Worm (Caenorhabditis elegans): ENCODE results near the gene dnj-23.

dnj-23 gene

ce11 chrII:9108443-9108842 is at the start of gene dnj-23:
Gene dnj-23 (minus strand): TSS chrII:9108600.
- TF ChIP-seq sea-1 (GFP tag; conservative IDR thresholded peaks at IDR 0.05): no peak

DNA sequence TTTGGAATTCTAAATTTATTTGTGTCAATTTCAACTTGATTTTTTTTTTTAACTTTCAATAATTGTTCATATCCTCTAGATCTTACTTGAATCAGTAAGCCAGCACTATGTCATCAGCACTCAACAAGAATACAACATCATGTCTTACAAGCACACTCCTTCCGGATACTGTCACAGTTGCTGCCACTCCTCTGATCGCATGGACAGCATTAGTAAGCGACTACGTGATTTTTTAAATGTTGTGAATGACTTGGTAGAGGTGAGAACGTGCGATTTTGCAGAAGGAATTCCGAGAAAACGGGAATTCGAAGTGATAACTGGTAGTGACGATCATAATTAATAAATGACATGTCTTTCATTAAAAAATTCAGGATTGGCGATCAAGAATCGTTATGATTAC is 49.6 kb upstream of the dnj-23 start, which contains the start of gene oac-54:
TSS of gene oac-54 (plus strand) at position 83 of the 400 bp plus-strand sequence.
- no peak for TF ChIP-seq hmbx-1 (tag; optimal IDR thresholded peaks at IDR 0.05)
- TF ChIP-seq ceh-13 (GFP tag; optimal IDR thresholded peaks at IDR 0.05): no peak
- no peak for TF ChIP-seq hmg-4 (GFP tag; optimal IDR thresholded peaks at IDR 0.05)
- no peak for TF ChIP-seq sea-1 (GFP tag; conservative IDR thresholded peaks at IDR 0.05)
- TF ChIP-seq pes-1 (GFP tag; IDR thresholded peaks at IDR 0.05): no peak
- TF ChIP-seq tbx-37 (GFP tag; conservative IDR thresholded peaks at IDR 0.05): no peak
- no peak for TF ChIP-seq ceh-36 (tag; optimal IDR thresholded peaks at IDR 0.05)
- no peak for TF ChIP-seq ets-7 (tag; optimal IDR thresholded peaks at IDR 0.05)
- no peak for TF ChIP-seq B0310.2 (tag; optimal IDR thresholded peaks at IDR 0.05)
- no peak for TF ChIP-seq tra-4 (tag; optimal IDR thresholded peaks at IDR 0.05)
- no peak for TF ChIP-seq hnd-1 (tag; optimal IDR thresholded peaks at IDR 0.05)
- TF ChIP-seq tbx-11 (GFP tag; IDR thresholded peaks at IDR 0.05): no peak

DNA sequence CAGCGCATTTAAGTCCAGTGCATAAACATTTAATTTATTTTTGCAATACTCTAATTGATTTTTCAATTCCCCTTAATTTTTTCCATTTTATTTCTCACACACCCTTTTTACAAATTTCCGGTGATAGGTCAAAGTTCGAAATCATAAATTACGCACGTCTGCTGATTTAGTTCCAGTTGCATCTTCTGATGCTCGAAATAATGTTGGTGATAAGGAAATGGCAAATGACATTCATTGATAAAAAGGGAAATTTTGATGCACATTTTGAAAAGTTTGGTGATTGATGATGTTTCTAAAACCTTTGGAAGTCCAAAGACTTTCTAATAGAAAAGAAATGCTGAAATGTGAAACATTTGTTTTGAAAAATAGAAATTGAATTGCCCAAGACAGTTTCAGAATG is 48.7 kb upstream of the dnj-23 start:
- TF ChIP-seq sea-1 (GFP tag; conservative IDR thresholded peaks at IDR 0.05) (no peak), ceh-13 (GFP tag; optimal IDR thresholded peaks at IDR 0.05) (no peak), hmg-4 (GFP tag; optimal IDR thresholded peaks at IDR 0.05) (no peak), tbx-37 (GFP tag; conservative IDR thresholded peaks at IDR 0.05) (no peak), B0310.2 (tag; optimal IDR thresholded peaks at IDR 0.05) (no peak), hmbx-1 (tag; optimal IDR thresholded peaks at IDR 0.05) (no peak), hnd-1 (tag; optimal IDR thresholded peaks at IDR 0.05) (no peak), ceh-36 (tag; optimal IDR thresholded peaks at IDR 0.05) (no peak), flt-1 (GFP tag; IDR thresholded peaks at IDR 0.05) (no peak), ets-7 (tag; optimal IDR thresholded peaks at IDR 0.05) (no peak), tbx-11 (GFP tag; IDR thresholded peaks at IDR 0.05) (no peak), pes-1 (GFP tag; IDR thresholded peaks at IDR 0.05) (no peak), aly-1 (tag; optimal IDR thresholded peaks at IDR 0.05) (no peak), ama-1 (optimal IDR thresholded peaks at IDR 0.05) (no peak), tra-4 (tag; optimal IDR thresholded peaks at IDR 0.05) (no peak), scrt-1 (GFP tag; IDR thresholded peaks at IDR 0.05) (no peak)

DNA sequence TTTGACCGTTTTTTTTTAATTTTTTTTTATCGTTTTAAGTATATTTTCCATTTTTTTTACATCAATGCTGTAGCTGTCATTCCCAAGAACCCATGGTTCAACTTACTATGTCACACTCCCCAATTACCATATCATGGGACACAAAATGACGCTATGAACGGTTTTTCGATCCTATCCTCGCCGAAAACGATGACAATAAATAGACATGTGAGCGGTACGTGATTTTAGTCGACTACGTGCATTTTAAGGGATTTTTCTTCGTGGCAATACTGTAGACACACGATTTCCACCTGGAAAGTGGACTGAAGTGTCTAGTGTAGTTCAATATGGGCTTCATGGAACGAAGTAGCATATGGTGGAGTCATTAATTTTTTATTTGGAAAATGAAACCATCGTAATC is 47.9 kb upstream of the dnj-23 start:
- TF ChIP-seq pes-1 (GFP tag; IDR thresholded peaks at IDR 0.05) (no peak), tra-4 (tag; optimal IDR thresholded peaks at IDR 0.05) (no peak), hmbx-1 (tag; optimal IDR thresholded peaks at IDR 0.05) (no peak)

DNA sequence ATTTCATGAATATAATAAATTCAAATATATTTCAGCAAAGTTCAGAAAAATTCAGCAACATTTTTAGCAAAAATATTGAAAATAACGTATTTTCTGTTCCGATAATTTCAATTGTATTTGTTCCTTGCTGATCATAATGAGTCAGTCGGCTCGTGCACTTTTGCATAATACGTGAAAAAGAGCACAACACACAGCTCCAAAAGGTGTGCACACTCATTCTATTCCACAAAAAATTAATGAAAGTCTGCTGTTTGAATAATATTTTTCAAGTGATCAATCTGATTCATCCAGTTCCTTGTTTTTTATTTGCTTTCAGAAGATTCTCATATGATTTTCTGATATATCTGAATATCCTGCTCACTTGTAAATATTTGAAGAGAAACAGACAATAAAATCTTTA is 45.9 kb upstream of the dnj-23 start:
- TF ChIP-seq aly-1 (tag; optimal IDR thresholded peaks at IDR 0.05): no peak
- TF ChIP-seq hmbx-1 (tag; optimal IDR thresholded peaks at IDR 0.05): no peak
- no peak for TF ChIP-seq ama-1 (optimal IDR thresholded peaks at IDR 0.05)
- no peak for TF ChIP-seq tra-4 (tag; optimal IDR thresholded peaks at IDR 0.05)
- TF ChIP-seq tbx-11 (GFP tag; IDR thresholded peaks at IDR 0.05): no peak
- TF ChIP-seq hnd-1 (tag; optimal IDR thresholded peaks at IDR 0.05): no peak
- TF ChIP-seq ceh-36 (tag; optimal IDR thresholded peaks at IDR 0.05): no peak
- TF ChIP-seq flt-1 (GFP tag; IDR thresholded peaks at IDR 0.05): no peak
- no peak for TF ChIP-seq sea-1 (GFP tag; conservative IDR thresholded peaks at IDR 0.05)
- TF ChIP-seq F13C5.2 (tag; optimal IDR thresholded peaks at IDR 0.05): no peak
- no peak for TF ChIP-seq hmg-4 (GFP tag; optimal IDR thresholded peaks at IDR 0.05)

- no peak for TF ChIP-seq scrt-1 (GFP tag; IDR thresholded peaks at IDR 0.05)
- TF ChIP-seq hnd-1 (tag; optimal IDR thresholded peaks at IDR 0.05): no peak
- no peak for TF ChIP-seq pes-1 (GFP tag; IDR thresholded peaks at IDR 0.05)
Measured at ce11 chrII:9152231-9152630, 43.8 kb upstream of the dnj-23 start, which contains the start of gene col-78. Gene col-78 (plus strand): TSS chrII:9152531.

ce11 chrII:9148079-9148478 is 39.7 kb upstream of the dnj-23 start:
- TF ChIP-seq aly-1 (tag; optimal IDR thresholded peaks at IDR 0.05): no peak
- no peak for TF ChIP-seq flt-1 (GFP tag; IDR thresholded peaks at IDR 0.05)
- no peak for TF ChIP-seq F13C5.2 (tag; optimal IDR thresholded peaks at IDR 0.05)
- no peak for TF ChIP-seq ceh-36 (tag; optimal IDR thresholded peaks at IDR 0.05)
- no peak for TF ChIP-seq ceh-13 (GFP tag; optimal IDR thresholded peaks at IDR 0.05)
- TF ChIP-seq hmbx-1 (tag; optimal IDR thresholded peaks at IDR 0.05): no peak
- TF ChIP-seq ets-7 (tag; optimal IDR thresholded peaks at IDR 0.05): no peak
- no peak for TF ChIP-seq tbx-37 (GFP tag; conservative IDR thresholded peaks at IDR 0.05)
- TF ChIP-seq scrt-1 (GFP tag; IDR thresholded peaks at IDR 0.05): no peak

ce11 chrII:9145961-9146360 is 37.6 kb upstream of the dnj-23 start, which contains the start of gene W07A12.4:
Gene W07A12.4 (plus strand): TSS chrII:9146261.
- no peak for TF ChIP-seq F13C5.2 (tag; optimal IDR thresholded peaks at IDR 0.05)
- TF ChIP-seq hnd-1 (tag; optimal IDR thresholded peaks at IDR 0.05): no peak
- no peak for TF ChIP-seq tbx-11 (GFP tag; IDR thresholded peaks at IDR 0.05)
- no peak for TF ChIP-seq ceh-36 (tag; optimal IDR thresholded peaks at IDR 0.05)
- no peak for TF ChIP-seq pes-1 (GFP tag; IDR thresholded peaks at IDR 0.05)
- TF ChIP-seq sea-1 (GFP tag; conservative IDR thresholded peaks at IDR 0.05): no peak
- no peak for TF ChIP-seq tbx-37 (GFP tag; conservative IDR thresholded peaks at IDR 0.05)
- TF ChIP-seq B0310.2 (tag; optimal IDR thresholded peaks at IDR 0.05): no peak
- no peak for TF ChIP-seq hmbx-1 (tag; optimal IDR thresholded peaks at IDR 0.05)
- TF ChIP-seq flt-1 (GFP tag; IDR thresholded peaks at IDR 0.05): no peak
- TF ChIP-seq ceh-13 (GFP tag; optimal IDR thresholded peaks at IDR 0.05): no peak
- TF ChIP-seq hmg-4 (GFP tag; optimal IDR thresholded peaks at IDR 0.05): no peak
- TF ChIP-seq scrt-1 (GFP tag; IDR thresholded peaks at IDR 0.05): no peak
- TF ChIP-seq ama-1 (optimal IDR thresholded peaks at IDR 0.05): no peak
- TF ChIP-seq aly-1 (tag; optimal IDR thresholded peaks at IDR 0.05): no peak

DNA sequence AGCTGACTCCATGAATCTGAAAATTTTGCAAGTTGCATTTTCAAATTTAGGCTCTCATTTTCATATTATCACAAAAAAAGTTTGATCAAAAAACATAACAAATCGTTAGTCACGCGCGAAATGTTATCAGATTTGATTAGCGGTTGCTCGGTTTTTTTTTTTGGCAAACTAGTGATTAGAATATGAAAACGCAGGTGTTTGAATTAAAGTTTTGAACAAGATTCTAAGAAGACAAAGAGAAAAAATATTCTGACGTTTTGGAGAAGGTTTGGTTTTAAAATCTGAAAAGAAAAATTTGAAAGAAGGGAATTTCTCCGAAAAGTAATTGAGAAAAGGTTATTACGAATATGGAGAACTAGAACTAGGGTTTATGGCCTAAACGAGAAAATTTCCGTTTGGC is 36.0 kb upstream of the dnj-23 start:
- TF ChIP-seq ceh-36 (tag; optimal IDR thresholded peaks at IDR 0.05): no peak
- no peak for TF ChIP-seq tbx-37 (GFP tag; conservative IDR thresholded peaks at IDR 0.05)
- no peak for TF ChIP-seq ceh-13 (GFP tag; optimal IDR thresholded peaks at IDR 0.05)
- no peak for TF ChIP-seq scrt-1 (GFP tag; IDR thresholded peaks at IDR 0.05)
- no peak for TF ChIP-seq tbx-11 (GFP tag; IDR thresholded peaks at IDR 0.05)
- no peak for TF ChIP-seq aly-1 (tag; optimal IDR thresholded peaks at IDR 0.05)
- TF ChIP-seq hmg-4 (GFP tag; optimal IDR thresholded peaks at IDR 0.05): no peak
- no peak for TF ChIP-seq F13C5.2 (tag; optimal IDR thresholded peaks at IDR 0.05)
- no peak for TF ChIP-seq hnd-1 (tag; optimal IDR thresholded peaks at IDR 0.05)
- TF ChIP-seq tra-4 (tag; optimal IDR thresholded peaks at IDR 0.05): no peak
- TF ChIP-seq ama-1 (optimal IDR thresholded peaks at IDR 0.05): no peak
- TF ChIP-seq sea-1 (GFP tag; conservative IDR thresholded peaks at IDR 0.05): no peak
